Worm (Caenorhabditis elegans) whole organism, L3 larva: ENCODE data around the gene nhr-263.

ENCODE experiments used
- R02D3.7 ChIP-seq: fragments of 150-350 bp; optimal IDR thresholded peaks from 2 replicates; lab custom pipeline; 2014; ENCODE audit warnings: missing biosample characterization, missing genetic modification characterization
- ZK546.5 ChIP-seq: sonication (generic microtip); optimal IDR thresholded peaks from 2 replicates; lab custom pipeline; 2017; ENCODE audit warnings: missing biosample characterization, missing genetic modification characterization
- aly-2 ChIP-seq: fragments of 150-350 bp; optimal IDR thresholded peaks from 2 replicates; lab custom pipeline; 2014; ENCODE audit warnings: missing biosample characterization, missing genetic modification characterization
- ama-1 ChIP-seq: fragments of 150-350 bp; optimal IDR thresholded peaks from 2 replicates; lab custom pipeline; 2018
- ceh-16 ChIP-seq: sonication (generic microtip); optimal IDR thresholded peaks from 2 replicates; lab custom pipeline; 2017; ENCODE audit warnings: missing biosample characterization, missing genetic modification characterization
- ceh-82 ChIP-seq: fragments of 150-350 bp; optimal IDR thresholded peaks from 2 replicates; lab custom pipeline; 2014; ENCODE audit warnings: missing biosample characterization, missing genetic modification characterization
- elt-1 ChIP-seq: fragments of 150-350 bp; optimal IDR thresholded peaks from 2 replicates; lab custom pipeline; 2014; ENCODE audit warnings: missing biosample characterization, missing genetic modification characterization
- elt-2 ChIP-seq: sonication (generic microtip); optimal IDR thresholded peaks from 2 replicates; lab custom pipeline; 2016; ENCODE audit warnings: missing genetic modification reagents, mild to moderate bottlenecking, missing genetic modification characterization, missing compliant biosample characterization
- elt-3 ChIP-seq, 3 experiments: fragments of 150-350 bp in 1 of 3; sonication (generic microtip) in 2 of 3; optimal IDR thresholded peaks; 2 replicates in 2 of 3; 4 replicates in 1 of 3; lab custom pipeline; 2014 to 2017; ENCODE audit warnings: missing biosample characterization in 3 of 3, missing genetic modification characterization in 3 of 3
- eor-1 ChIP-seq, 2 experiments: fragments of 150-350 bp; optimal IDR thresholded peaks; 2 replicates each; lab custom pipeline; 2014 to 2018; ENCODE audit warnings: missing biosample characterization in 2 of 2, missing genetic modification characterization in 2 of 2
- fkh-10 ChIP-seq: sonication (generic microtip); optimal IDR thresholded peaks from 2 replicates; lab custom pipeline; 2017; ENCODE audit warnings: missing biosample characterization, missing genetic modification reagents, missing genetic modification characterization
- fkh-2 ChIP-seq: fragments of 150-350 bp; optimal IDR thresholded peaks from 2 replicates; lab custom pipeline; 2014; ENCODE audit warnings: missing biosample characterization, missing genetic modification reagents, missing genetic modification characterization
- hmg-11 ChIP-seq: sonication (generic microtip); optimal IDR thresholded peaks from 2 replicates; lab custom pipeline; 2016; ENCODE audit warnings: missing genetic modification characterization, missing compliant biosample characterization
- jun-1 ChIP-seq: fragments of 150-350 bp; optimal IDR thresholded peaks from 2 replicates; lab custom pipeline; 2014; ENCODE audit warnings: missing biosample characterization, missing genetic modification reagents, missing genetic modification characterization
- lin-15B ChIP-seq: fragments of 150-350 bp; optimal IDR thresholded peaks from 2 replicates; lab custom pipeline; 2014; ENCODE audit warnings: missing biosample characterization, missing genetic modification characterization
- lin-39 ChIP-seq: fragments of 150-350 bp; optimal IDR thresholded peaks from 2 replicates; lab custom pipeline; 2018; ENCODE audit warnings: missing biosample characterization, missing genetic modification reagents, missing genetic modification characterization
- lsy-12 ChIP-seq: sonication (generic microtip); optimal IDR thresholded peaks from 2 replicates; lab custom pipeline; 2016; ENCODE audit warnings: mild to moderate bottlenecking, missing genetic modification characterization, missing compliant biosample characterization
- mdl-1 ChIP-seq: fragments of 150-350 bp; optimal IDR thresholded peaks from 2 replicates; lab custom pipeline; 2014; ENCODE audit warnings: missing biosample characterization, missing genetic modification characterization
- nfya-1 ChIP-seq: sonication (generic microtip); optimal IDR thresholded peaks from 2 replicates; lab custom pipeline; 2017; ENCODE audit warnings: missing genetic modification characterization, mild to moderate bottlenecking, missing compliant biosample characterization, antibody characterized with exemption, moderate library complexity; ENCODE audit not compliant: insufficient read depth
- nhr-11 ChIP-seq: fragments of 150-350 bp; optimal IDR thresholded peaks from 2 replicates; lab custom pipeline; 2014; ENCODE audit warnings: missing biosample characterization, missing genetic modification characterization
- nhr-12 ChIP-seq: fragments of 150-350 bp; optimal IDR thresholded peaks from 2 replicates; lab custom pipeline; 2014; ENCODE audit warnings: missing biosample characterization, missing genetic modification characterization
- nhr-23 ChIP-seq: fragments of 150-350 bp; optimal IDR thresholded peaks from 2 replicates; lab custom pipeline; 2014; ENCODE audit warnings: missing biosample characterization, missing genetic modification reagents, missing genetic modification characterization
- nhr-67 ChIP-seq: fragments of 150-350 bp; optimal IDR thresholded peaks from 2 replicates; lab custom pipeline; 2014; ENCODE audit warnings: missing biosample characterization, missing genetic modification characterization
- pha-4 ChIP-seq: fragments of 150-350 bp; optimal IDR thresholded peaks from 2 replicates; lab custom pipeline; 2014; ENCODE audit warnings: missing biosample characterization, missing genetic modification reagents, missing genetic modification characterization
- pqm-1 ChIP-seq: fragments of 150-350 bp; optimal IDR thresholded peaks from 2 replicates; lab custom pipeline; 2017; ENCODE audit warnings: missing biosample characterization, missing genetic modification characterization, inconsistent platforms
- sea-2 ChIP-seq: fragments of 150-350 bp; sonication (generic microtip); optimal IDR thresholded peaks from 4 replicates; lab custom pipeline; 2014; ENCODE audit warnings: missing biosample characterization, missing genetic modification reagents, missing genetic modification characterization
- snpc-4 ChIP-seq: fragments of 150-350 bp; optimal IDR thresholded peaks from 2 replicates; lab custom pipeline; 2014; ENCODE audit warnings: missing biosample characterization, missing genetic modification characterization
- unc-39 ChIP-seq: sonication (generic microtip); optimal IDR thresholded peaks from 4 replicates; lab custom pipeline; 2017; ENCODE audit warnings: missing biosample characterization, missing genetic modification characterization
- zag-1 ChIP-seq: fragments of 150-350 bp; optimal IDR thresholded peaks from 2 replicates; lab custom pipeline; 2014; ENCODE audit warnings: missing biosample characterization, missing genetic modification characterization
- ztf-4 ChIP-seq: fragments of 150-350 bp; optimal IDR thresholded peaks from 2 replicates; lab custom pipeline; 2014; ENCODE audit warnings: missing biosample characterization, missing genetic modification characterization

Gene nhr-263

DNA sequence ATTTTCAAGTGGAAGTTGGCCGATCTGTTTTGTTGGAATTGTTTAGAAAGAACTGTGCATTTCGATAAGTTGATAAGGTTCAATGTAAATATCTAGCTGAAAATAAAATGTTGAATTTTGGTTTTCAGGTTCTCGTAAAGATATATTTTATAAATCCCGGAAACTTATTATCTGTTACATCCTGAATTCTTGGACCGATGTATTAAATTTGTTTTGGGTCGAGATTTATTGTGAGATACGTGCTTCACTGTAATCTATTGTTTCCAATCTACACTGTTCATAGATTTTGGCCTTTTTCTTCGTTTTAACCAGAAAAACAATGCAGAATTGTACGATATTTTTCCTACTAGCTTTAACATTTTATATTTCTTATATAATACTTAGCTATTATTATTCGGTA lies 15.3 kb upstream of the nhr-263 start, which contains the start of gene C03G6.6:
Gene C03G6.6, plus strand, starts transcription at position 301 of the 400 bp plus-strand sequence.
- TF ChIP-seq pqm-1 (tag; lab: Kevin White, UChicago) (no peak), eor-1 (tag; optimal IDR thresholded peaks at IDR 0.05; lab: Kevin White, UChicago) (no peak), fkh-10 (GFP tag; lab: Kevin White, UChicago) (no peak), lin-39 (tag; lab: Kevin White, UChicago) (no peak), zag-1 (tag; lab: Kevin White, UChicago) (no peak), nhr-12 (no peak), sea-2 (GFP tag; lab: Kevin White, UChicago) (no peak), nhr-23 (tag; lab: Kevin White, UChicago) (no peak), R02D3.7 (no peak), snpc-4 (tag; lab: Kevin White, UChicago) (no peak)
- TF ChIP-seq, all 47 proteins: peak for 0

DNA sequence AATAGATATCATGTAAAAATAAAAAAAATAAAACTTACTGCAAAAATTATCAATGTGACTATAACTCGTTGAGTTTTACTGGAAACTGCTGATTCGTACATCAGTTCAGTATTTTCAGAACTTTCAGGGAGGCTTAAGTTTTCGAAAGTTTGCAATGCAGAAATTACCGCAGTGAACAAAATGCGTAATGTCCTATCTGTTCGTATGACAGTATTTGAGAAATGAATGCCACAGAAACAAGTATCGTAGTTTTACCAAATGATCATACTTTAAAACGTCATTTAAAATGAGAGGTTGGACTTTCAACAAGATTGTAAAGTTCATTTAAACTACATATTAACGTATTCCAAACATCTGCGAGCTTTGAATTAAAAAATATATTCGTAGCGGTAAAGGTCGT lies 14.8 kb upstream of the nhr-263 start, which contains the start of gene C03G6.21:
Gene C03G6.21, minus strand, starts transcription at position 101 of the 400 bp plus-strand sequence.
- TF ChIP-seq mdl-1 (tag; lab: Kevin White, UChicago): no peak
- TF ChIP-seq elt-3 (tag; optimal IDR thresholded peaks at IDR 0.05; lab: Kevin White, UChicago): no peak
- TF ChIP-seq ceh-82 (tag; lab: Kevin White, UChicago): no peak

DNA sequence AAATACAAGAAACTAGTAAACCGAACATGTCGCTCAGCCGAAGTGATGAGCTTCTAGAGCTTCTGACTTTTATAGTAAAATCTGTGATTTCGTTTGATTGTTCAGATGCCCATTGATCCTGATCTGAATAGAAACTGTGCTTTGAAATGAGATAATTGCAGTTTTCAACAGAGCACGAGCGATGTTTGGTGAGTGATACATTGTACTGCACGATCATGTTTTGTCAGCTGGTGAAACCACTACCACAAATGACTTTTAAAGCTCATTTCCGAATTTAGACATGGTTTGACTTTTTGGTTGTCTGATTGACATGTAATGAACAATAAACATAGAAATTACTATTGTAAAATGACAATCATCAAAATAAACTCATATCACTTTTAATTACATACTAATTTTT lies 13.6 kb upstream of the nhr-263 start, which contains the start of gene tag-293:
Gene tag-293, minus strand, starts transcription at position 101 of the 400 bp plus-strand sequence.
- no peak for TF ChIP-seq nhr-11 (tag; lab: Kevin White, UChicago)
- no peak for TF ChIP-seq aly-2 (tag; lab: Kevin White, UChicago)
- TF ChIP-seq nhr-23 (tag; lab: Kevin White, UChicago): no peak
- TF ChIP-seq lin-15B (tag; lab: Kevin White, UChicago): no peak
- TF ChIP-seq lsy-12 (tag; lab: Kevin White, UChicago): no peak

DNA sequence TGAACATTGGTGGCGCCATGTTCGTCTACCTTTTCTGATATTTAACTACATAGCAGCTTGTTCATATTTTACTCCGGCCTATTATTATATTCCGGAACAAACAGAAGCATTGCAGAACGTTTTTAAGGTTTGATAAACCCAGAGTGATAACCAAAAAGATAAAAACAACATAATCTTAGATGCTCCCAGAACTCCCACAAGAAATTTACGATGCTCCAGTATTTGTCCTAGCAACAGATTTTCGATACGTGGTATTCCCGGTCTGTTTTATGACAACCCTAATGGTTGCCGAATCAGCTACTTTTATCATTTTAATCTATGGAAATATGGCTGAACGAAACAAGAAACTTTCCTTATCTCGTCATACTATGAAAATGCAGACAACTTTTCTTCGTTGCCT lies 11.8 kb upstream of the nhr-263 start:
- TF ChIP-seq ztf-4 (tag; lab: Kevin White, UChicago) (no peak), elt-2 (tag; lab: Kevin White, UChicago) (no peak), pqm-1 (tag; lab: Kevin White, UChicago) (no peak), snpc-4 (tag; lab: Kevin White, UChicago) (no peak), nhr-67 (tag; lab: Kevin White, UChicago) (no peak), sea-2 (GFP tag; lab: Kevin White, UChicago) (no peak), nhr-11 (tag; lab: Kevin White, UChicago) (no peak), elt-1 (tag; lab: Kevin White, UChicago) (no peak), fkh-2 (tag; lab: Kevin White, UChicago) (no peak), jun-1 (tag; lab: Kevin White, UChicago) (no peak)
- TF ChIP-seq, all 47 proteins: peak for 0

DNA sequence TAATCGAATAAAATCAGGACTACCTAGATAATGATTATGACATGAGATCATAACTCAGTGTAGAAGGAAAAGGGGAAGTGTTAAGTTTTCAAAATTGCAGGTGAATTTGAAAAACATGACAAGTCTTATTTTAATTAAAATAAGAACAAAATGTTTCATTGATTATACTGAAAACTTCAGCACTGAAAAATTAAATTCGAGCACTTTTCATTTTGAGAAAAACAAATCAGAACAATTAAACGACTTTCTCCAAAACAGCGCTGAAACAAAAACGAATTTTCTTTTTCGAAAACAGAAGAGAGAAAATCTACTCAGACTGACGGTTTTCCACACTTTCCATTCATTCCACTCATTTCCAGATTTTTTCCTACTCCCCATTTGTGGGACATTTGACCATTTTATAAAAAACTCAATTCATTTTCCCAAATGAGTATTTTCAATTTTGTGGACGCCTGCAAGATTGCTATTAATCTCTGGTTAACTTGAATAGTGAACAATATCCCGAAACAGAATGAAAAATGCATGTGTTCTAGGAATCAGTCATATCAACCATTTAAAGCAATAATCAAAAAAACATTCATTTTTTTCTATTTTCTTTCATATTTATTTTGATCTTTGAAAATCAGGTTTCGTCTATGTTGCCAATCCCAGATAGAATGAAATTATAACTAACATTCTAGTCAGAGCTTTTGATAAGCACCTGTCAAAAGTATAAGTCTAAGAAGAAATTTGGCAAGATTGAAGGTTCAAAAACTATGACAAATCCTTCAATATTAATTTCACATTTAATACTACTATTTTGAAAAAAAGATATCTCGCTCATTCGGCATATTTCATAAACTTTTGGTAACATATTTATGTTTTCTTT lies 10.6 kb upstream of the nhr-263 start, which contains the start of the genes srh-231 and srh-275:
Gene srh-231, minus strand, starts transcription at position 51 of the 868 bp plus-strand sequence.
Gene srh-275, plus strand, starts transcription at position 818 of the 868 bp plus-strand sequence.
- no peak for TF ChIP-seq nfya-1 (tag; lab: Kevin White, UChicago)

DNA sequence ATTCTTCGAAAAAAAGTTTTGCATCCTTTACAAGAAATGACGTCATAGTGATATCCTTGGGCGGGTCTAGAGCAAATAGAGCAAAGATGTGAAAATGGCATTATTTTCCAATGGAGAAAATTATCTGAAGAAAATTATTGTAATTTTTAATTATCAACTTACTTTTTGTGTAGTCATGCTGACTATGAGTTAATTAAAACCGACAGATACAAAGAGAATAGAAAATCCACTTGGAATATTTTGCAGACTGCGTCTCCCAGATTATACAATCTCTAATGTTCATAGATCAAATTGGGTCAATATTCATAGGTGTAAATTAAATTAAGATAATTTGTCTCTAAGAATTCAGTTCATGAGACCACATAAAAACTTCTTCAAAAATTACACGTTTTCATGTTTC lies 7.7 kb upstream of the nhr-263 start, which contains the start of gene nhr-149:
Gene nhr-149, minus strand, starts transcription at position 101 of the 400 bp plus-strand sequence.
- TF ChIP-seq unc-39 (no peak), ZK546.5 (tag; lab: Kevin White, UChicago) (no peak), ama-1 (no peak), elt-2 (tag; lab: Kevin White, UChicago) (no peak), mdl-1 (tag; lab: Kevin White, UChicago) (no peak), pha-4 (tag; lab: Kevin White, UChicago) (no peak), ceh-82 (tag; lab: Kevin White, UChicago) (no peak), ceh-16 (tag; lab: Kevin White, UChicago) (no peak), lin-39 (tag; lab: Kevin White, UChicago) (no peak), hmg-11 (no peak)
- TF ChIP-seq, all 47 proteins: peak for 0
